Fruit fly (Drosophila melanogaster) whole organism, embryonic: ENCODE results near the gene SKIP.

Experiments
- CG12236 ChIP-seq: fragments of 200-800 bp; sonication (Bioruptor generic); optimal IDR thresholded peaks from 2 replicates; lab custom pipeline; 2016; ENCODE audit warnings: missing biosample characterization, missing genetic modification characterization
- CG12391 ChIP-seq: fragments of 200-800 bp; sonication (Bioruptor generic); optimal IDR thresholded peaks from 3 replicates; lab custom pipeline; 2018; ENCODE audit warnings: missing biosample characterization, mild to moderate bottlenecking, missing genetic modification characterization, moderate library complexity
- CG13424 ChIP-seq: fragments of 200-800 bp; sonication (Bioruptor generic); optimal IDR thresholded peaks from 2 replicates; lab custom pipeline; 2019; ENCODE audit warnings: missing biosample characterization, mild to moderate bottlenecking, missing genetic modification characterization, moderate library complexity
- CG13775 ChIP-seq: fragments of 200-800 bp; sonication (Bioruptor generic); optimal IDR thresholded peaks from 3 replicates; lab custom pipeline; 2017; ENCODE audit warnings: missing biosample characterization, mild to moderate bottlenecking, missing genetic modification characterization
- CG14441 ChIP-seq: fragments of 200-800 bp; sonication (Bioruptor generic); IDR thresholded peaks from 2 replicates; pipeline ENCODE4 v1.3.6; 2022; ENCODE audit warnings: missing biosample characterization, missing genetic modification characterization
- CG1647 ChIP-seq: fragments of 200-800 bp; sonication (Bioruptor generic); optimal IDR thresholded peaks from 3 replicates; lab custom pipeline; 2016; ENCODE audit warnings: missing biosample characterization, missing genetic modification characterization
- CG2129 ChIP-seq: fragments of 200-800 bp; sonication (Bioruptor generic); IDR thresholded peaks from 2 replicates; pipeline ENCODE4 v1.3.6; 2022; ENCODE audit warnings: missing biosample characterization, missing genetic modification characterization; ENCODE audit not compliant: partially characterized antibody
- CG2199 ChIP-seq: fragments of 200-800 bp; sonication (Bioruptor generic); IDR thresholded peaks from 3 replicates; pipeline ENCODE4 v1.3.6; 2022; ENCODE audit warnings: missing biosample characterization, missing genetic modification characterization
- CG2202 ChIP-seq: fragments of 200-800 bp; sonication (Bioruptor generic); optimal IDR thresholded peaks from 2 replicates; lab custom pipeline; 2018; ENCODE audit warnings: missing biosample characterization, mild to moderate bottlenecking, missing genetic modification characterization
- CG2875 ChIP-seq: fragments of 200-800 bp; sonication (Bioruptor generic); optimal IDR thresholded peaks from 2 replicates; lab custom pipeline; 2017; ENCODE audit warnings: missing biosample characterization, mild to moderate bottlenecking, missing genetic modification characterization, missing genetic modification reagents
- CG30403 ChIP-seq: fragments of 200-800 bp; sonication (Bioruptor generic); optimal IDR thresholded peaks from 3 replicates; lab custom pipeline; 2016; ENCODE audit warnings: missing biosample characterization, missing genetic modification characterization
- CG30431 ChIP-seq: fragments of 200-800 bp; sonication (Bioruptor generic); optimal IDR thresholded peaks from 2 replicates; lab custom pipeline; 2017; ENCODE audit warnings: missing biosample characterization, missing genetic modification characterization
- CG4617 ChIP-seq: fragments of 200-800 bp; sonication (Bioruptor generic); optimal IDR thresholded peaks from 3 replicates; lab custom pipeline; 2016; ENCODE audit warnings: missing biosample characterization, missing genetic modification characterization, borderline replicate concordance
- CG4854 ChIP-seq: fragments of 200-800 bp; sonication (Bioruptor generic); optimal IDR thresholded peaks from 2 replicates; lab custom pipeline; 2016; ENCODE audit warnings: missing biosample characterization, missing genetic modification characterization, inconsistent platforms
- CG6689 ChIP-seq: fragments of 200-800 bp; sonication (Bioruptor generic); IDR thresholded peaks from 2 replicates; pipeline ENCODE4 v1.3.6; 2022; ENCODE audit warnings: missing biosample characterization, missing genetic modification characterization
- CG7271 ChIP-seq: fragments of 200-800 bp; sonication (Bioruptor generic); optimal IDR thresholded peaks from 2 replicates; lab custom pipeline; 2018; ENCODE audit warnings: missing biosample characterization, mild to moderate bottlenecking, missing genetic modification characterization, moderate library complexity
- CG7372 ChIP-seq: fragments of 200-800 bp; sonication (Bioruptor generic); IDR thresholded peaks from 2 replicates; pipeline ENCODE4 v1.3.6; 2022; ENCODE audit warnings: missing biosample characterization, missing genetic modification characterization
- CG8478 ChIP-seq: fragments of >200 bp; optimal IDR thresholded peaks from 2 replicates; lab custom pipeline; 2018
- CG9727 ChIP-seq: fragments of 200-800 bp; sonication (Bioruptor generic); optimal IDR thresholded peaks from 3 replicates; lab custom pipeline; 2017; ENCODE audit warnings: missing biosample characterization, mild to moderate bottlenecking, missing genetic modification characterization
- CrebB ChIP-seq: fragments of 200-800 bp; sonication (Bioruptor generic); optimal IDR thresholded peaks from 3 replicates; lab custom pipeline; 2018; ENCODE audit warnings: missing biosample characterization, mild to moderate bottlenecking, missing genetic modification characterization
- D ChIP-seq, 2 experiments: fragments of 200-800 bp in 1 of 2; fragments of >200 bp in 1 of 2; sonication (Bioruptor generic) in 1 of 2; optimal IDR thresholded peaks; 2 replicates in 1 of 2; 3 replicates in 1 of 2; lab custom pipeline; 2017; ENCODE audit warnings: mild to moderate bottlenecking in 1 of 2, missing biosample characterization in 1 of 2, missing genetic modification characterization in 1 of 2, missing genetic modification reagents in 1 of 2
- Deaf1 ChIP-seq: fragments of 200-800 bp; optimal IDR thresholded peaks from 3 replicates; lab custom pipeline; 2019; ENCODE audit warnings: missing biosample characterization, mild to moderate bottlenecking, missing genetic modification characterization, moderate library complexity
- Fer3 ChIP-seq: fragments of 200-800 bp; sonication (Bioruptor generic); optimal IDR thresholded peaks from 2 replicates; lab custom pipeline; 2018; ENCODE audit warnings: missing biosample characterization, mild to moderate bottlenecking, missing genetic modification characterization, moderate library complexity
- Hr78 ChIP-seq, 2 experiments: fragments of 200-800 bp in 1 of 2; fragments of >200 bp in 1 of 2; sonication (Bioruptor generic) in 1 of 2; optimal IDR thresholded peaks; 2 replicates each; lab custom pipeline; 2017 to 2019; ENCODE audit warnings: missing biosample characterization in 2 of 2, missing genetic modification characterization in 2 of 2, mild to moderate bottlenecking in 1 of 2, moderate library complexity in 1 of 2
- Mes4 ChIP-seq: fragments of 200-800 bp; sonication (Bioruptor generic); optimal IDR thresholded peaks from 2 replicates; lab custom pipeline; 2016; ENCODE audit warnings: missing biosample characterization, missing genetic modification characterization
- Nf-YC ChIP-seq: fragments of 200-800 bp; optimal IDR thresholded peaks from 3 replicates; lab custom pipeline; 2019; ENCODE audit warnings: missing biosample characterization, mild to moderate bottlenecking, missing genetic modification characterization, moderate library complexity
- Oaz ChIP-seq: fragments of 200-800 bp; sonication (Bioruptor generic); IDR thresholded peaks from 2 replicates; pipeline ENCODE4 v1.3.6; 2022; ENCODE audit warnings: missing biosample characterization, missing genetic modification characterization
- Spps ChIP-seq: fragments of 200-800 bp; sonication (Bioruptor generic); optimal IDR thresholded peaks from 2 replicates; lab custom pipeline; 2018; ENCODE audit warnings: missing biosample characterization, mild to moderate bottlenecking, missing genetic modification characterization
- Taf1 ChIP-seq: fragments of 200-800 bp; sonication (Bioruptor generic); IDR thresholded peaks from 2 replicates; pipeline ENCODE4 v1.3.6; 2022; ENCODE audit warnings: missing biosample characterization, missing genetic modification characterization
- Vsx1 ChIP-seq: fragments of 200-800 bp; sonication (Bioruptor generic); optimal IDR thresholded peaks from 2 replicates; lab custom pipeline; 2017; ENCODE audit warnings: missing biosample characterization, mild to moderate bottlenecking, missing genetic modification characterization, missing genetic modification reagents
- ab ChIP-seq: fragments of 200-800 bp; sonication (Bioruptor generic); optimal IDR thresholded peaks from 2 replicates; lab custom pipeline; 2016; ENCODE audit warnings: missing biosample characterization, missing genetic modification characterization
- abd-A ChIP-seq: fragments of 200-800 bp; sonication (Bioruptor generic); optimal IDR thresholded peaks from 3 replicates; lab custom pipeline; 2019; ENCODE audit warnings: missing biosample characterization, mild to moderate bottlenecking, missing genetic modification characterization, moderate library complexity
- bsh ChIP-seq, 2 experiments: fragments of 200-800 bp; sonication (Bioruptor generic); optimal IDR thresholded peaks; 2 replicates each; lab custom pipeline; 2017 to 2018; ENCODE audit warnings: mild to moderate bottlenecking in 2 of 2, missing biosample characterization in 2 of 2, missing genetic modification characterization in 2 of 2, moderate library complexity in 1 of 2
- btn ChIP-seq: fragments of 200-800 bp; sonication (Bioruptor generic); optimal IDR thresholded peaks from 2 replicates; lab custom pipeline; 2016; ENCODE audit warnings: missing biosample characterization, missing genetic modification characterization
- cad ChIP-seq: fragments of >200 bp; optimal IDR thresholded peaks from 2 replicates; lab custom pipeline; 2017; ENCODE audit warnings: missing biosample characterization, missing genetic modification characterization
- cas ChIP-seq: fragments of 200-800 bp; sonication (Bioruptor generic); IDR thresholded peaks from 2 replicates; pipeline ENCODE4 v1.3.6; 2022; ENCODE audit warnings: missing biosample characterization, missing genetic modification characterization
- chm ChIP-seq: fragments of 200-800 bp; sonication (Bioruptor generic); IDR thresholded peaks from 2 replicates; pipeline ENCODE4 v1.3.6; 2022; ENCODE audit warnings: missing biosample characterization, missing genetic modification characterization
- jigr1 ChIP-seq: fragments of 200-800 bp; sonication (Bioruptor generic); IDR thresholded peaks from 3 replicates; pipeline ENCODE4 v1.3.6; 2022; ENCODE audit warnings: missing biosample characterization, missing genetic modification characterization
- kah ChIP-seq: fragments of 200-800 bp; sonication (Bioruptor generic); optimal IDR thresholded peaks from 2 replicates; lab custom pipeline; 2018; ENCODE audit warnings: missing biosample characterization, mild to moderate bottlenecking, missing genetic modification characterization
- ken ChIP-seq: fragments of 200-800 bp; sonication (Bioruptor generic); IDR thresholded peaks from 3 replicates; pipeline ENCODE4 v1.3.6; 2022; ENCODE audit warnings: missing biosample characterization, missing genetic modification characterization
- luna ChIP-seq: fragments of 200-800 bp; sonication (Bioruptor generic); optimal IDR thresholded peaks from 2 replicates; lab custom pipeline; 2016; ENCODE audit warnings: missing biosample characterization, missing genetic modification characterization
- mld ChIP-seq: fragments of 200-800 bp; sonication (Bioruptor generic); IDR thresholded peaks from 3 replicates; pipeline ENCODE4 v1.3.6; 2022; ENCODE audit warnings: missing biosample characterization, missing genetic modification characterization; ENCODE audit not compliant: partially characterized antibody
- nom ChIP-seq: fragments of 200-800 bp; sonication (Bioruptor generic); optimal IDR thresholded peaks from 2 replicates; lab custom pipeline; 2017; ENCODE audit warnings: missing biosample characterization, missing genetic modification characterization, mild to moderate bottlenecking, moderate library complexity, missing genetic modification reagents
- oc ChIP-seq: fragments of 200-800 bp; sonication (Bioruptor generic); optimal IDR thresholded peaks from 2 replicates; lab custom pipeline; 2018; ENCODE audit warnings: missing biosample characterization, mild to moderate bottlenecking, missing genetic modification characterization, moderate library complexity
- otp ChIP-seq: fragments of 200-800 bp; sonication (Bioruptor generic); IDR thresholded peaks from 3 replicates; pipeline ENCODE4, ENCODE4 v1.3.6; 2022; ENCODE audit warnings: missing biosample characterization, missing genetic modification characterization
- pita ChIP-seq: fragments of 200-800 bp; sonication (Bioruptor generic); optimal IDR thresholded peaks from 2 replicates; lab custom pipeline; 2017; ENCODE audit warnings: missing biosample characterization, mild to moderate bottlenecking, missing genetic modification characterization
- slp2 ChIP-seq: fragments of 200-800 bp; sonication (Bioruptor generic); optimal IDR thresholded peaks from 2 replicates; lab custom pipeline; 2016; ENCODE audit warnings: missing biosample characterization, missing genetic modification characterization
- sqz ChIP-seq: fragments of 200-800 bp; sonication (Bioruptor generic); optimal IDR thresholded peaks from 3 replicates; lab custom pipeline; 2018; ENCODE audit warnings: missing biosample characterization, mild to moderate bottlenecking, missing genetic modification characterization
- stc ChIP-seq: fragments of 200-800 bp; sonication (Bioruptor generic); IDR thresholded peaks from 2 replicates; pipeline ENCODE4 v1.3.6; 2022; ENCODE audit warnings: missing biosample characterization, missing genetic modification characterization
- ttk ChIP-seq: fragments of 200-800 bp; sonication (Bioruptor generic); IDR thresholded peaks from 2 replicates; pipeline ENCODE4 v2.1.2; 2022; ENCODE audit warnings: missing biosample characterization, missing genetic modification characterization
- usp ChIP-seq: fragments of >200 bp; optimal IDR thresholded peaks from 2 replicates; lab custom pipeline; 2017; ENCODE audit warnings: missing biosample characterization, missing genetic modification characterization

The SKIP gene

dm6 chr3R:22108316-22108715 is 25.3 kb upstream of the SKIP start (continued):
- no peak for TF ChIP-seq CG12236 (GFP tag; lab: Kevin White, UChicago)
- no peak for TF ChIP-seq cas (GFP tag; lab: Robert Waterston, UW)
- TF ChIP-seq CG2875 (GFP tag; lab: Kevin White, UChicago), result no peak
- TF ChIP-seq CG1647 (GFP tag; lab: Kevin White, UChicago), result no peak
- TF ChIP-seq luna, result no peak
- no peak for TF ChIP-seq cad (GFP tag; lab: Kevin White, UChicago)
- no peak for TF ChIP-seq CG30431 (GFP tag; lab: Kevin White, UChicago)
- TF ChIP-seq CG2202 (tag; lab: Kevin White, UChicago), result no peak
- no peak for TF ChIP-seq ab
- TF ChIP-seq pita (GFP tag; lab: Kevin White, UChicago), result no peak
- TF ChIP-seq CG13775 (GFP tag; lab: Kevin White, UChicago), result no peak
- TF ChIP-seq otp (GFP tag; lab: Robert Waterston, UW), result no peak
- TF ChIP-seq Nf-YC (tag; lab: Kevin White, UChicago), result no peak
- TF ChIP-seq CG30403 (GFP tag; lab: Kevin White, UChicago), result peak; percentile 48
- peak; percentile 58 for TF ChIP-seq CG13424 (tag; lab: Kevin White, UChicago)
- peak; percentile 44 for TF ChIP-seq CG6689 (GFP tag; lab: Robert Waterston, UW)
- TF ChIP-seq Vsx1 (GFP tag; lab: Kevin White, UChicago), result no peak
- TF ChIP-seq Fer3 (tag; lab: Kevin White, UChicago), result peak; percentile 62
- peak; percentile 11; the same call in 1 of the 2 replicates for TF ChIP-seq CG14441 (GFP tag; lab: Robert Waterston, UW)
- no peak for TF ChIP-seq jigr1 (GFP tag; lab: Robert Waterston, UW)
- no peak for TF ChIP-seq slp2 (GFP tag; lab: Kevin White, UChicago)
- TF ChIP-seq chm (GFP tag; lab: Robert Waterston, UW), result peak; percentile 40; the same call in 1 of the 2 replicates
- no peak for TF ChIP-seq CG4617 (GFP tag; lab: Kevin White, UChicago)
- TF ChIP-seq oc (tag; lab: Kevin White, UChicago), result no peak
- no peak for TF ChIP-seq Mes4 (GFP tag; lab: Kevin White, UChicago)
- no peak for TF ChIP-seq Hr78 (GFP tag; optimal IDR thresholded peaks at IDR 0.05; lab: Kevin White, UChicago)
- TF ChIP-seq CG9727 (GFP tag; lab: Kevin White, UChicago), result no peak
- no peak for TF ChIP-seq Deaf1 (tag; lab: Kevin White, UChicago)
- TF ChIP-seq CG12391 (tag; lab: Kevin White, UChicago), result no peak
- TF ChIP-seq CG7372 (GFP tag; lab: Robert Waterston, UW), result 0 out of 2 replicates have a peak, but pooled peaks have one; percentile 29
- TF ChIP-seq D (optimal IDR thresholded peaks at IDR 0.05; lab: Kevin White, UChicago), result no peak
- TF ChIP-seq D (GFP tag; optimal IDR thresholded peaks at IDR 0.05; lab: Kevin White, UChicago), result peak; percentile 9
- no peak for TF ChIP-seq sqz
- no peak for TF ChIP-seq CG2129 (GFP tag; lab: Robert Waterston, UW)
- no peak for TF ChIP-seq Oaz (GFP tag; lab: Robert Waterston, UW)
- TF ChIP-seq CrebB (tag; lab: Kevin White, UChicago), result no peak
- no peak for TF ChIP-seq ken (GFP tag; lab: Robert Waterston, UW)
- no peak for TF ChIP-seq stc (GFP tag; lab: Robert Waterston, UW)
- no peak for TF ChIP-seq nom
- TF ChIP-seq mld (GFP tag; lab: Robert Waterston, UW), result no peak
- TF ChIP-seq CG4854, result no peak
- no peak for TF ChIP-seq bsh (GFP tag; optimal IDR thresholded peaks at IDR 0.05; lab: Kevin White, UChicago)
- TF ChIP-seq Spps, result no peak
- no peak for TF ChIP-seq CG8478
- TF ChIP-seq usp (GFP tag; lab: Kevin White, UChicago), result no peak
- peak; percentile 58; the same call in 1 of the 2 replicates for TF ChIP-seq ttk (GFP tag; lab: Robert Waterston, UW)
- peak; percentile 82 for TF ChIP-seq abd-A
- TF ChIP-seq CG2199, result no peak
- no peak for TF ChIP-seq kah
- no peak for TF ChIP-seq Taf1
- TF ChIP-seq btn (GFP tag; lab: Kevin White, UChicago), result no peak
- TF ChIP-seq CG7271 (tag; lab: Kevin White, UChicago), result no peak
